Worm (Caenorhabditis elegans): ENCODE measurements around the gene spl-1.
A peak's percentile ranks its signal among the peaks of the same experiment; 100 is the strongest.

- TF ChIP-seq ama-1 (optimal IDR thresholded peaks at IDR 0.05): no peak
- no peak for TF ChIP-seq ceh-82 (tag; optimal IDR thresholded peaks at IDR 0.05)
- no peak for TF ChIP-seq nhr-12 (tag; optimal IDR thresholded peaks at IDR 0.05)
- no peak for TF ChIP-seq nhr-237 (tag; optimal IDR thresholded peaks at IDR 0.05)
- no peak for TF ChIP-seq lin-13 (GFP tag; optimal IDR thresholded peaks at IDR 0.05)
- no peak for TF ChIP-seq efl-1 (optimal IDR thresholded peaks at IDR 0.05)
- TF ChIP-seq efl-1 (GFP tag; optimal IDR thresholded peaks at IDR 0.05 in 1 of 2): peak in 1 of 2 experiments; percentile 86
- TF ChIP-seq lin-39 (tag; optimal IDR thresholded peaks at IDR 0.05): no peak
- TF ChIP-seq elt-3 (tag; optimal IDR thresholded peaks at IDR 0.05): no peak
Measured at ce11 chrIV:420686-421085, 37.7 kb upstream of the spl-1 start.

Measured in whole organism, L1 larva.